Fruit fly (Drosophila melanogaster) whole organism, embryonic: ENCODE results near the gene CG14253.

ENCODE experiments used
- Atf6 ChIP-seq: fragments of 200-800 bp; sonication (Bioruptor generic); IDR thresholded peaks from 2 replicates; pipeline ENCODE4 v1.3.6; 2022; ENCODE audit warnings: missing biosample characterization, missing genetic modification characterization
- Blimp-1 ChIP-seq: fragments of 200-800 bp; sonication (Bioruptor generic); optimal IDR thresholded peaks from 3 replicates; lab custom pipeline; 2018; ENCODE audit warnings: missing biosample characterization, missing genetic modification characterization, mild to moderate bottlenecking, moderate library complexity, missing genetic modification reagents
- BtbVII ChIP-seq: fragments of 200-800 bp; sonication (Bioruptor generic); optimal IDR thresholded peaks from 3 replicates; lab custom pipeline; 2017; ENCODE audit warnings: missing biosample characterization, mild to moderate bottlenecking, missing genetic modification characterization
- CG13123 ChIP-seq: fragments of 200-800 bp; sonication (Bioruptor generic); optimal IDR thresholded peaks from 2 replicates; lab custom pipeline; 2016; ENCODE audit warnings: missing biosample characterization, missing genetic modification characterization
- CG15514 ChIP-seq: fragments of 200-800 bp; sonication (Bioruptor generic); optimal IDR thresholded peaks from 3 replicates; lab custom pipeline; 2017; ENCODE audit warnings: missing biosample characterization, missing genetic modification characterization, mild to moderate bottlenecking, moderate library complexity, missing genetic modification reagents
- CG1603 ChIP-seq: fragments of 200-800 bp; sonication (Bioruptor generic); optimal IDR thresholded peaks from 2 replicates; lab custom pipeline; 2019; ENCODE audit warnings: missing biosample characterization, mild to moderate bottlenecking, missing genetic modification characterization, moderate library complexity
- CG17328 ChIP-seq: fragments of 200-800 bp; sonication (Bioruptor generic); IDR thresholded peaks from 2 replicates; pipeline ENCODE4 v1.3.6; 2022; ENCODE audit warnings: missing biosample characterization, missing genetic modification characterization
- CG17361 ChIP-seq: fragments of 200-800 bp; sonication (Bioruptor generic); IDR thresholded peaks from 3 replicates; pipeline ENCODE4 v1.3.6; 2022; ENCODE audit warnings: missing biosample characterization, missing genetic modification characterization
- CG18764 ChIP-seq: fragments of 200-800 bp; sonication (Bioruptor generic); optimal IDR thresholded peaks from 3 replicates; lab custom pipeline; 2016; ENCODE audit warnings: missing biosample characterization, missing genetic modification characterization
- CG32767 ChIP-seq: fragments of 200-800 bp; sonication (Bioruptor generic); IDR thresholded peaks from 2 replicates; pipeline ENCODE4 v1.3.6; 2022; ENCODE audit warnings: missing biosample characterization, missing genetic modification characterization
- CG33557 ChIP-seq: fragments of 200-800 bp; sonication (Bioruptor generic); optimal IDR thresholded peaks from 2 replicates; lab custom pipeline; 2019; ENCODE audit warnings: missing biosample characterization, mild to moderate bottlenecking, missing genetic modification characterization, moderate library complexity
- CG43689 ChIP-seq: fragments of 200-800 bp; sonication (Bioruptor generic); IDR thresholded peaks from 2 replicates; pipeline ENCODE4 v1.3.6; 2022; ENCODE audit warnings: missing biosample characterization, missing genetic modification characterization
- CG7786 ChIP-seq: fragments of 200-800 bp; sonication (Bioruptor generic); optimal IDR thresholded peaks from 2 replicates; lab custom pipeline; 2016; ENCODE audit warnings: missing biosample characterization, missing genetic modification characterization
- CG9727 ChIP-seq: fragments of 200-800 bp; sonication (Bioruptor generic); optimal IDR thresholded peaks from 3 replicates; lab custom pipeline; 2017; ENCODE audit warnings: missing biosample characterization, mild to moderate bottlenecking, missing genetic modification characterization
- Eip74EF ChIP-seq, 2 experiments: fragments of 200-800 bp in 1 of 2; fragments of >200 bp in 1 of 2; sonication (Bioruptor generic) in 1 of 2; optimal IDR thresholded peaks; 2 replicates each; lab custom pipeline; 2017 to 2019; ENCODE audit warnings: missing biosample characterization in 2 of 2, missing genetic modification characterization in 2 of 2, mild to moderate bottlenecking in 1 of 2, moderate library complexity in 1 of 2
- Ets65A ChIP-seq: fragments of 200-800 bp; sonication (Bioruptor generic); peaks from one replicate; lab custom pipeline; 2016; ENCODE audit warnings: missing biosample characterization, missing genetic modification characterization
- Fer2 ChIP-seq: fragments of 200-800 bp; sonication (Bioruptor generic); optimal IDR thresholded peaks from 2 replicates; lab custom pipeline; 2018; ENCODE audit warnings: missing biosample characterization, mild to moderate bottlenecking, missing genetic modification characterization, moderate library complexity
- GATAe ChIP-seq: fragments of 200-800 bp; sonication (Bioruptor generic); conservative IDR thresholded peaks from 2 replicates; pipeline ENCODE4 v1.3.6; 2022; ENCODE audit warnings: missing biosample characterization, missing genetic modification characterization
- H15 ChIP-seq: fragments of 200-800 bp; sonication (Bioruptor generic); IDR thresholded peaks from 3 replicates; pipeline ENCODE4 v1.3.6; 2022; ENCODE audit warnings: missing biosample characterization, missing genetic modification characterization
- Hmr ChIP-seq: fragments of 200-800 bp; sonication (Bioruptor generic); optimal IDR thresholded peaks from 3 replicates; lab custom pipeline; 2017; ENCODE audit warnings: mild to moderate bottlenecking, missing biosample characterization, missing genetic modification reagents, missing genetic modification characterization
- NFAT ChIP-seq: fragments of 200-800 bp; sonication (Bioruptor generic); IDR thresholded peaks from 2 replicates; pipeline ENCODE4 v1.3.6; 2022; ENCODE audit warnings: missing biosample characterization, missing genetic modification characterization
- Nf-YC ChIP-seq: fragments of 200-800 bp; optimal IDR thresholded peaks from 3 replicates; lab custom pipeline; 2019; ENCODE audit warnings: missing biosample characterization, mild to moderate bottlenecking, missing genetic modification characterization, moderate library complexity
- Scr ChIP-seq: fragments of 200-800 bp; sonication (Bioruptor generic); IDR thresholded peaks from 2 replicates; pipeline ENCODE4 v1.3.6; 2022; ENCODE audit warnings: missing biosample characterization, missing genetic modification characterization; ENCODE audit not compliant: partially characterized antibody
- Sox100B ChIP-seq: fragments of 200-800 bp; sonication (Bioruptor generic); optimal IDR thresholded peaks from 3 replicates; lab custom pipeline; 2018; ENCODE audit warnings: missing biosample characterization, mild to moderate bottlenecking, missing genetic modification characterization
- ac ChIP-seq: fragments of 200-800 bp; sonication (Bioruptor generic); optimal IDR thresholded peaks from 3 replicates; lab custom pipeline; 2017; ENCODE audit warnings: missing biosample characterization, mild to moderate bottlenecking, missing genetic modification characterization
- chif ChIP-seq, 2 experiments: fragments of 200-800 bp; sonication (Bioruptor generic); optimal IDR thresholded peaks; 3 replicates each; lab custom pipeline; 2016; ENCODE audit warnings: missing biosample characterization in 2 of 2, missing genetic modification characterization in 2 of 2
- ci ChIP-seq: fragments of 200-800 bp; sonication (Bioruptor generic); IDR thresholded peaks from 3 replicates; pipeline ENCODE4 v1.3.6; 2022; ENCODE audit warnings: missing biosample characterization, missing genetic modification characterization
- da ChIP-seq: fragments of 200-800 bp; sonication (Bioruptor generic); optimal IDR thresholded peaks from 2 replicates; lab custom pipeline; 2016; ENCODE audit warnings: missing biosample characterization, missing genetic modification characterization
- fd102C ChIP-seq: fragments of 200-800 bp; sonication (Bioruptor generic); optimal IDR thresholded peaks from 2 replicates; lab custom pipeline; 2018; ENCODE audit warnings: missing biosample characterization, mild to moderate bottlenecking, missing genetic modification characterization, moderate library complexity
- gfzf ChIP-seq: fragments of 200-800 bp; sonication (Bioruptor generic); optimal IDR thresholded peaks from 2 replicates; lab custom pipeline; 2016; ENCODE audit warnings: missing biosample characterization, mild to moderate bottlenecking, missing genetic modification characterization, moderate library complexity
- ham ChIP-seq: fragments of 200-800 bp; sonication (Bioruptor generic); IDR thresholded peaks from 2 replicates; pipeline ENCODE4 v1.3.6; 2022; ENCODE audit warnings: missing biosample characterization, missing genetic modification characterization
- hbn ChIP-seq: fragments of 200-800 bp; sonication (Bioruptor generic); IDR thresholded peaks from 2 replicates; pipeline ENCODE4 v1.3.6; 2022; ENCODE audit warnings: missing biosample characterization, missing genetic modification characterization; ENCODE audit not compliant: partially characterized antibody
- jing ChIP-seq: fragments of 200-800 bp; sonication (Bioruptor generic); optimal IDR thresholded peaks from 2 replicates; lab custom pipeline; 2018; ENCODE audit warnings: missing biosample characterization, mild to moderate bottlenecking, missing genetic modification characterization
- klu ChIP-seq: fragments of 200-800 bp; sonication (Bioruptor generic); IDR thresholded peaks from 2 replicates; pipeline ENCODE4 v1.3.6; 2022; ENCODE audit warnings: missing biosample characterization, missing genetic modification characterization
- kni ChIP-seq: fragments of 200-800 bp; sonication (Bioruptor generic); optimal IDR thresholded peaks from 3 replicates; lab custom pipeline; 2017; ENCODE audit warnings: mild to moderate bottlenecking, missing biosample characterization, missing genetic modification reagents, missing genetic modification characterization
- lilli ChIP-seq: fragments of 200-800 bp; sonication (Bioruptor generic); optimal IDR thresholded peaks from 3 replicates; lab custom pipeline; 2016; ENCODE audit warnings: missing biosample characterization, missing genetic modification characterization
- nerfin-2 ChIP-seq: fragments of 200-800 bp; sonication (Bioruptor generic); IDR thresholded peaks from 2 replicates; pipeline ENCODE4 v1.3.6; 2022; ENCODE audit warnings: missing biosample characterization, missing genetic modification characterization; ENCODE audit not compliant: partially characterized antibody
- nmo ChIP-seq: fragments of 200-800 bp; sonication (Bioruptor generic); optimal IDR thresholded peaks from 2 replicates; lab custom pipeline; 2018; ENCODE audit warnings: missing biosample characterization, mild to moderate bottlenecking, missing genetic modification characterization, moderate library complexity
- onecut ChIP-seq: fragments of 200-800 bp; sonication (Bioruptor generic); IDR thresholded peaks from 2 replicates; pipeline ENCODE4 v1.3.6; 2022; ENCODE audit warnings: missing biosample characterization, missing genetic modification characterization
- p53 ChIP-seq: fragments of 200-800 bp; sonication (Bioruptor generic); optimal IDR thresholded peaks from 2 replicates; lab custom pipeline; 2016; ENCODE audit warnings: missing biosample characterization, missing genetic modification characterization
- pan ChIP-seq, 4 experiments: fragments of >200 bp in 3 of 4; fragments of 200-800 bp in 1 of 4; sonication (Bioruptor generic) in 1 of 4; optimal IDR thresholded peaks in 3 of 4; IDR thresholded peaks in 1 of 4; 2 replicates each; pipeline versions ENCODE4 v1.3.6 to Lab custom; 2017 to 2022; ENCODE audit warnings: missing biosample characterization in 2 of 4, missing genetic modification characterization in 2 of 4, mixed read lengths in 1 of 4
- run ChIP-seq: fragments of 200-800 bp; sonication (Bioruptor generic); optimal IDR thresholded peaks from 3 replicates; lab custom pipeline; 2018; ENCODE audit warnings: missing biosample characterization, mild to moderate bottlenecking, missing genetic modification characterization
- schlank ChIP-seq: fragments of 200-800 bp; sonication (Bioruptor generic); optimal IDR thresholded peaks from 2 replicates; lab custom pipeline; 2018; ENCODE audit warnings: missing biosample characterization, mild to moderate bottlenecking, missing genetic modification characterization
- sens ChIP-seq: fragments of 200-800 bp; sonication (Bioruptor generic); peaks from one replicate; lab custom pipeline; 2016; ENCODE audit warnings: missing biosample characterization, missing genetic modification characterization
- slbo ChIP-seq: fragments of 200-800 bp; sonication (Bioruptor generic); IDR thresholded peaks from 2 replicates; pipeline ENCODE4 v1.3.6; 2022; ENCODE audit warnings: missing biosample characterization, missing genetic modification characterization
- sna ChIP-seq: fragments of 200-800 bp; sonication (Bioruptor generic); IDR thresholded peaks from 2 replicates; pipeline ENCODE4 v1.3.6; 2022; ENCODE audit warnings: missing biosample characterization, missing genetic modification characterization; ENCODE audit not compliant: partially characterized antibody
- tap ChIP-seq: fragments of 200-800 bp; optimal IDR thresholded peaks from 3 replicates; lab custom pipeline; 2019; ENCODE audit warnings: missing biosample characterization, mild to moderate bottlenecking, missing genetic modification characterization, moderate library complexity
- unpg ChIP-seq: fragments of 200-800 bp; sonication (Bioruptor generic); optimal IDR thresholded peaks from 3 replicates; lab custom pipeline; 2018; ENCODE audit warnings: missing biosample characterization, mild to moderate bottlenecking, missing genetic modification characterization, moderate library complexity
- zfh2 ChIP-seq: fragments of 200-800 bp; sonication (Bioruptor generic); optimal IDR thresholded peaks from 2 replicates; lab custom pipeline; 2016; ENCODE audit warnings: missing biosample characterization, missing genetic modification characterization

Gene CG14253

DNA sequence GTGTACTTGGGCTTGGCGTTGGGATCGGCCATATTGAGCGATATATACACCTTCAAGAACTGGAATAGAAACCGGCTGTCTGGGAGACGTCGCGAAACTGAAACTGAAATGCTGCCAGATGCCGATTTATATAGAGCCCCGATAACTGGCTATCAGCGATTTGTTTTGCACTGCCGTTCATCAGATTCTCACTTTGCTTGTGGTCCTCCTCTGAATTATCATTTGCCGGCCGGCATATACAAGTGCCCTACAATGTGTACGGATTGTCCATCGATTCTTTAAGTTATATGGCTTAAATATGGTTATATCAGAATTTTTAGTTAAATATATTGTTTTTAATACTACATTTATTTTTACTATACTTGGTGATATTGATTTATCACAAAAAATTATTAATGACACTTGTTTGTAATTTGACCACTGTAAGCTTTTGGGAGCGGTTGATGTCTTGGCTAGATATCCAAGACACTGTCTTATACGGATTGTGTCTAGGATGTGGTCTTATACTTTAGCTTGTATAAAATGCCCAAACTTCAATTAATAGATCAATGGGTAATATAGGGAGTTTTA, 10.2 kb downstream of the CG14253 start, which contains the start of gene CG31075 (continued):
- no peak for TF ChIP-seq sens (GFP tag; lab: Kevin White, UChicago)
- peak; percentile 83 for TF ChIP-seq slbo (GFP tag; lab: Robert Waterston, UW)
- TF ChIP-seq sna (GFP tag; lab: Robert Waterston, UW), result no peak
- TF ChIP-seq da (GFP tag; lab: Kevin White, UChicago), result no peak
- peak; percentile 52 for TF ChIP-seq unpg (GFP tag; lab: Kevin White, UChicago)
- peak; percentile 60 for TF ChIP-seq nmo
- TF ChIP-seq CG1603 (tag; lab: Kevin White, UChicago), result peak; percentile 9
- TF ChIP-seq CG17328, result peak; percentile 58
- peak; percentile 31; the same call in 1 of the 2 replicates for TF ChIP-seq klu (GFP tag; lab: Robert Waterston, UW)
- no peak for TF ChIP-seq gfzf (GFP tag; lab: Kevin White, UChicago)
- no peak for TF ChIP-seq nerfin-2
- peak; percentile 61; the same call in 2 of the 3 replicates for TF ChIP-seq ci
- TF ChIP-seq CG32767 (GFP tag; lab: Robert Waterston, UW), result peak; percentile 49; the same call in 1 of the 2 replicates
- TF ChIP-seq p53, result no peak
- no peak for TF ChIP-seq Eip74EF (GFP tag; optimal IDR thresholded peaks at IDR 0.05; lab: Kevin White, UChicago)
- peak; percentile 50 for TF ChIP-seq lilli (GFP tag; lab: Kevin White, UChicago)
- TF ChIP-seq onecut (GFP tag; lab: Robert Waterston, UW), result peak; percentile 79
- no peak for TF ChIP-seq tap
- no peak for TF ChIP-seq Scr
- TF ChIP-seq Nf-YC (tag; lab: Kevin White, UChicago), result no peak
- peak; percentile 17; the same call in 1 of the 2 replicates for TF ChIP-seq GATAe (GFP tag; lab: Robert Waterston, UW)
- TF ChIP-seq pan (optimal IDR thresholded peaks at IDR 0.05; lab: Kevin White, UChicago), result no peak
- TF ChIP-seq pan (GFP tag; optimal IDR thresholded peaks at IDR 0.05 in 1 of 2, IDR thresholded peaks at IDR 0.05 in 1 of 2), result peak in 1 of 2 experiments; percentile 62
- peak; percentile 39; the same call in 1 of the 2 replicates for TF ChIP-seq NFAT
- no peak for TF ChIP-seq jing (GFP tag; lab: Kevin White, UChicago)
- TF ChIP-seq Blimp-1, result peak; percentile 26
- peak; percentile 48 for TF ChIP-seq schlank (tag; lab: Kevin White, UChicago)
- peak; percentile 36 for TF ChIP-seq BtbVII
- no peak for TF ChIP-seq CG17361 (GFP tag; lab: Robert Waterston, UW)
- no peak for TF ChIP-seq Ets65A (GFP tag; lab: Kevin White, UChicago)
- TF ChIP-seq zfh2, result peak; percentile 63
- peak; percentile 0 for TF ChIP-seq run (tag; lab: Kevin White, UChicago)
- peak; percentile 77 for TF ChIP-seq Atf6 (GFP tag; lab: Robert Waterston, UW)
- TF ChIP-seq Hmr, result peak; percentile 76
- TF ChIP-seq ham (GFP tag; lab: Robert Waterston, UW), result no peak
- TF ChIP-seq fd102C (GFP tag; lab: Kevin White, UChicago), result no peak
- no peak for TF ChIP-seq CG13123
- TF ChIP-seq CG33557, result no peak
- no peak for TF ChIP-seq chif (GFP tag; optimal IDR thresholded peaks at IDR 0.05; lab: Kevin White, UChicago)
- TF ChIP-seq CG18764, result no peak
- peak; percentile 62 for TF ChIP-seq CG15514 (GFP tag; lab: Kevin White, UChicago)
- TF ChIP-seq CG9727, result peak; percentile 41
- TF ChIP-seq ac (GFP tag; lab: Kevin White, UChicago), result no peak
- no peak for TF ChIP-seq hbn (GFP tag; lab: Robert Waterston, UW)
- TF ChIP-seq CG7786 (GFP tag; lab: Kevin White, UChicago), result no peak
- TF ChIP-seq H15, result no peak
- no peak for TF ChIP-seq kni
- TF ChIP-seq Sox100B (GFP tag; lab: Kevin White, UChicago), result no peak
- no peak for TF ChIP-seq Fer2 (tag; lab: Kevin White, UChicago)
- TF ChIP-seq CG43689 (GFP tag; lab: Robert Waterston, UW), result peak; percentile 30; the same call in 1 of the 2 replicates
